Comparison of ENCODE assay signal across 3 worm cellular contexts in the genomic region with DNA sequence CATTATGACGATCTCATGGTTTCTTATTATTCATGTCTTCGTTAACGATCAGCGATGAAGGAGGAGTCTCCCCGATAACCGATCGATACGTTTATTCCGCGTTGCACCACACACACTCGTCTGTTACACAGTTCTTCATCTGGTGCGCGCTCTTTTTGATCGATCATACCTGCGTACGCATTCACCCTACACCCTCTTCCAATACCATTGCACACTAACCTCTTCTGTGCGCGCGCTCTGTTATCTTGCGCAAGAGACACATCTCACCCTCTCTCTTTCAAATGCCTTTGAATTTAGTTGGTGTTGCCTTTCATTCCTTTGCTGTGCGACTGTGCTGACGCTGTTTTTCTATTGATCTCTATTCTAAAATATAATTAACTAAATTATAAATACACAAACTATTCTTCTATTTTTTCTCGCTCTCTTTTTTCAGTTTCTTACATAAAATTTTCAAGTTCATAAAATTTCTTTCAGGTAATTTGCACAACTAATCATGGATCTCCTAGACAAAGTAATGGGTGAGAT.
TF ChIP-seq lines count a peak whose summit lies in the region.

A gene (plus strand): TSS at position 475 of the 525 bp plus-strand sequence.

TF ChIP-seq in whole organism, late embryonic, 69 proteins besides CTCF, POLR2A, EP300 and RAD21:
- TF ChIP-seq tbx-2 (tag; optimal IDR thresholded peaks at IDR 0.05; lab: Kevin White, UChicago) (peak; percentile 36), C08G9.2 (tag; optimal IDR thresholded peaks at IDR 0.05; lab: Kevin White, UChicago) (no peak)
TF ChIP-seq in whole organism, late embryonic: peak in this region for 1.

TF ChIP-seq in whole organism, midembryonic, 9 proteins besides CTCF, POLR2A, EP300 and RAD21:
- TF ChIP-seq ztf-23 (GFP tag; IDR thresholded peaks at IDR 0.05; lab: Robert Waterston, UW) (no peak), tab-1 (GFP tag; IDR thresholded peaks at IDR 0.05; lab: Robert Waterston, UW) (no peak), ztf-29 (GFP tag; IDR thresholded peaks at IDR 0.05; lab: Robert Waterston, UW) (no peak), T22C8.4 (GFP tag; IDR thresholded peaks at IDR 0.05; lab: Robert Waterston, UW) (peak; percentile 54), cog-1 (tag; optimal IDR thresholded peaks at IDR 0.05; lab: Kevin White, UChicago) (no peak), ref-1 (GFP tag; conservative IDR thresholded peaks at IDR 0.05; lab: Robert Waterston, UW) (no peak), klf-2 (GFP tag; conservative IDR thresholded peaks at IDR 0.05; lab: Robert Waterston, UW) (no peak)
TF ChIP-seq in whole organism, midembryonic: peak in this region for 1.

TF ChIP-seq in whole organism, mixed stage, embryonic, 35 proteins besides CTCF, POLR2A, EP300 and RAD21:
- TF ChIP-seq nhr-28 (tag; optimal IDR thresholded peaks at IDR 0.05; lab: Kevin White, UChicago) (no peak), mab-5 (tag; optimal IDR thresholded peaks at IDR 0.05; lab: Kevin White, UChicago) (no peak), blmp-1 (tag; optimal IDR thresholded peaks at IDR 0.05; lab: Kevin White, UChicago) (no peak), hlh-1 (tag; optimal IDR thresholded peaks at IDR 0.05; lab: Kevin White, UChicago) (peak; percentile 48), zip-8 (tag; optimal IDR thresholded peaks at IDR 0.05; lab: Kevin White, UChicago) (peak; percentile 61), nhr-2 (tag; optimal IDR thresholded peaks at IDR 0.05; lab: Kevin White, UChicago) (peak; percentile 54), elt-1 (tag; optimal IDR thresholded peaks at IDR 0.05; lab: Kevin White, UChicago; ENCODE audit: borderline replicate concordance, insufficient read depth) (peak; percentile 36), mep-1 (tag; optimal IDR thresholded peaks at IDR 0.05; lab: Kevin White, UChicago) (no peak), lin-32 (GFP tag; optimal IDR thresholded peaks at IDR 0.05; lab: Kevin White, UChicago) (no peak), ceh-39 (tag; optimal IDR thresholded peaks at IDR 0.05; lab: Kevin White, UChicago) (peak; percentile 81)
